In the genomic region with DNA sequence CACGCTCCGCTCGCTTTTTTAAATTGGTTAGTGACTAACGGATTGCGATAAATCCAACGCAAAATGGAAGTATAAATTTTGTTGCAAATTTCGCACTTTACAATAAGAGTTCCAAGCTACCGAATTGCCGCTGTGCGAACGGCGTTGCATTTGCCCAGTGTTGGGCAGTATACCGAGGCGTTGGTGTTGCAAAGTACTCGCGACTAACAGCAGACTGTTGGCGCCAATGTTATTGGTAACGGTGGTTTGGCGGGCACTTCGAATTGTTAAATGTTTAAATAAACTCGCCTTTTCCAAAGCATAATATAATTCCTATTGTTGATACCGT, we compare ENCODE assay signal across 1 fruit fly cellular context.
A peak's percentile ranks its signal among the peaks of the same experiment; 100 is the strongest.
TF ChIP-seq lines count a peak whose summit lies in the region.

No protein-coding gene starts in this region.

TF ChIP-seq in whole organism, embryonic, 481 proteins besides CTCF, POLR2A, EP300 and RAD21 (continued from another document):
- no peak for TF ChIP-seq CG6813 (GFP tag; optimal IDR thresholded peaks at IDR 0.05; lab: Kevin White, UChicago)
- TF ChIP-seq sr (GFP tag; IDR thresholded peaks at IDR 0.05; lab: Robert Waterston, UW): no peak
- no peak for TF ChIP-seq Usf (GFP tag; optimal IDR thresholded peaks at IDR 0.05; lab: Kevin White, UChicago)
- TF ChIP-seq sim (GFP tag; IDR thresholded peaks at IDR 0.05; lab: Robert Waterston, UW): no peak
- no peak for TF ChIP-seq ase (GFP tag; IDR thresholded peaks at IDR 0.05; lab: Robert Waterston, UW)
- TF ChIP-seq CG11504 (tag; optimal IDR thresholded peaks at IDR 0.05; lab: Kevin White, UChicago): peak; percentile 21
- no peak for TF ChIP-seq Hr3 (GFP tag; optimal IDR thresholded peaks at IDR 0.05; lab: Kevin White, UChicago)
- no peak for TF ChIP-seq CG13424 (tag; optimal IDR thresholded peaks at IDR 0.05; lab: Kevin White, UChicago)
- TF ChIP-seq bbx (GFP tag; IDR thresholded peaks at IDR 0.05; lab: Robert Waterston, UW; ENCODE audit: partially characterized antibody): peak; percentile 51; the same call in 1 of the 2 replicates
- TF ChIP-seq jing (GFP tag; optimal IDR thresholded peaks at IDR 0.05; lab: Kevin White, UChicago): no peak
- TF ChIP-seq Med (GFP tag; lab: Kevin White, UChicago): peak; percentile 99
- TF ChIP-seq Dad (GFP tag; optimal IDR thresholded peaks at IDR 0.05; lab: Kevin White, UChicago): peak; percentile 13
- no peak for TF ChIP-seq CG6854 (GFP tag; optimal IDR thresholded peaks at IDR 0.05; lab: Kevin White, UChicago)
- TF ChIP-seq Bgb (GFP tag; IDR thresholded peaks at IDR 0.05; lab: Robert Waterston, UW; ENCODE audit: partially characterized antibody): peak; percentile 35; the same call in 1 of the 2 replicates
- TF ChIP-seq gem (tag; optimal IDR thresholded peaks at IDR 0.05; lab: Kevin White, UChicago): no peak
- peak; percentile 66 for TF ChIP-seq gro (GFP tag; optimal IDR thresholded peaks at IDR 0.05; lab: Kevin White, UChicago)
- no peak for TF ChIP-seq CG30020 (tag; optimal IDR thresholded peaks at IDR 0.05; lab: Kevin White, UChicago)
- peak; percentile 18 for TF ChIP-seq CG9817 (tag; optimal IDR thresholded peaks at IDR 0.05; lab: Kevin White, UChicago)
- peak; percentile 43 for TF ChIP-seq da (GFP tag; optimal IDR thresholded peaks at IDR 0.05; lab: Kevin White, UChicago)
- no peak for TF ChIP-seq sqz (GFP tag; optimal IDR thresholded peaks at IDR 0.05; lab: Kevin White, UChicago)
- no peak for TF ChIP-seq lmd (GFP tag; IDR thresholded peaks at IDR 0.05; lab: Robert Waterston, UW)
- no peak for TF ChIP-seq Dip2 (GFP tag; IDR thresholded peaks at IDR 0.05; lab: Robert Waterston, UW)
- TF ChIP-seq Dek (tag; optimal IDR thresholded peaks at IDR 0.05; lab: Kevin White, UChicago): no peak
- no peak for TF ChIP-seq fd64A (GFP tag; optimal IDR thresholded peaks at IDR 0.05; lab: Kevin White, UChicago)
- peak; percentile 53 for TF ChIP-seq fu2 (GFP tag; optimal IDR thresholded peaks at IDR 0.05; lab: Kevin White, UChicago)
- no peak for TF ChIP-seq oc (tag; optimal IDR thresholded peaks at IDR 0.05; lab: Kevin White, UChicago)
- TF ChIP-seq Sry-δ (GFP tag; optimal IDR thresholded peaks at IDR 0.05; lab: Kevin White, UChicago): peak; percentile 46
- peak; percentile 34 for TF ChIP-seq Antp (GFP tag; optimal IDR thresholded peaks at IDR 0.05; lab: Kevin White, UChicago)
- no peak for TF ChIP-seq Oaz (GFP tag; IDR thresholded peaks at IDR 0.05; lab: Robert Waterston, UW)
- peak; percentile 51; the same call in 1 of the 2 replicates for TF ChIP-seq slbo (GFP tag; IDR thresholded peaks at IDR 0.05; lab: Robert Waterston, UW)
- no peak for TF ChIP-seq CG6654 (GFP tag; optimal IDR thresholded peaks at IDR 0.05; lab: Kevin White, UChicago)
- peak; percentile 77 for TF ChIP-seq lab (GFP tag; optimal IDR thresholded peaks at IDR 0.05; lab: Kevin White, UChicago)
- TF ChIP-seq grn (GFP tag; optimal IDR thresholded peaks at IDR 0.05; lab: Kevin White, UChicago): no peak
- no peak for TF ChIP-seq D19A (tag; optimal IDR thresholded peaks at IDR 0.05; lab: Kevin White, UChicago)
- TF ChIP-seq Bdp1 (GFP tag; optimal IDR thresholded peaks at IDR 0.05; lab: Kevin White, UChicago): no peak
- no peak for TF ChIP-seq cato (GFP tag; optimal IDR thresholded peaks at IDR 0.05; lab: Kevin White, UChicago; ENCODE audit: borderline replicate concordance)
- TF ChIP-seq Nf-YA (GFP tag; IDR thresholded peaks at IDR 0.05; lab: Robert Waterston, UW): no peak
- no peak for TF ChIP-seq CG11723 (GFP tag; optimal IDR thresholded peaks at IDR 0.05; lab: Kevin White, UChicago)
- no peak for TF ChIP-seq zen2 (GFP tag; IDR thresholded peaks at IDR 0.05; lab: Robert Waterston, UW; ENCODE audit: partially characterized antibody)
- TF ChIP-seq ci (GFP tag; IDR thresholded peaks at IDR 0.05; lab: Robert Waterston, UW): peak; percentile 56; the same call in 2 of the 3 replicates
- TF ChIP-seq croc (GFP tag; conservative IDR thresholded peaks at IDR 0.05; lab: Robert Waterston, UW): no peak
- TF ChIP-seq grau (tag; optimal IDR thresholded peaks at IDR 0.05; lab: Kevin White, UChicago): peak; percentile 4
- peak; percentile 5 for TF ChIP-seq CG7839 (tag; optimal IDR thresholded peaks at IDR 0.05; lab: Kevin White, UChicago)
- no peak for TF ChIP-seq HLH3B (GFP tag; IDR thresholded peaks at IDR 0.05; lab: Robert Waterston, UW)
- TF ChIP-seq CG5245 (GFP tag; optimal IDR thresholded peaks at IDR 0.05; lab: Kevin White, UChicago): no peak
- no peak for TF ChIP-seq lola (GFP tag; optimal IDR thresholded peaks at IDR 0.05; lab: Kevin White, UChicago)
- TF ChIP-seq hth (optimal IDR thresholded peaks at IDR 0.05; lab: Kevin White, UChicago): no peak
- TF ChIP-seq unc-4 (GFP tag; IDR thresholded peaks at IDR 0.05; lab: Robert Waterston, UW; ENCODE audit: partially characterized antibody): 0 out of 2 replicates have a peak, but pooled peaks have one; percentile 18
- TF ChIP-seq Adf1 (GFP tag; IDR thresholded peaks at IDR 0.05; lab: Robert Waterston, UW): peak; percentile 22; the same call in 1 of the 2 replicates
- TF ChIP-seq CG2116 (GFP tag; optimal IDR thresholded peaks at IDR 0.05; lab: Kevin White, UChicago): peak; percentile 20
- TF ChIP-seq her (GFP tag; optimal IDR thresholded peaks at IDR 0.05; lab: Kevin White, UChicago): peak; percentile 48
- TF ChIP-seq Side (GFP tag; optimal IDR thresholded peaks at IDR 0.05; lab: Kevin White, UChicago): peak; percentile 54
- peak; percentile 4 for TF ChIP-seq Hand (GFP tag; optimal IDR thresholded peaks at IDR 0.05; lab: Kevin White, UChicago)
- TF ChIP-seq Atf3 (GFP tag; optimal IDR thresholded peaks at IDR 0.05; lab: Kevin White, UChicago): no peak
- TF ChIP-seq seq (GFP tag; IDR thresholded peaks at IDR 0.05; lab: Robert Waterston, UW): no peak
- no peak for TF ChIP-seq ATbp (GFP tag; optimal IDR thresholded peaks at IDR 0.05; lab: Kevin White, UChicago)
- no peak for TF ChIP-seq CG4404 (GFP tag; IDR thresholded peaks at IDR 0.05; lab: Robert Waterston, UW)
- 0 out of 2 replicates have a peak, but pooled peaks have one; percentile 18 for TF ChIP-seq CG4360 (GFP tag; IDR thresholded peaks at IDR 0.05; lab: Robert Waterston, UW)
- peak; percentile 88 for TF ChIP-seq pzg (GFP tag; optimal IDR thresholded peaks at IDR 0.05; lab: Kevin White, UChicago)
- TF ChIP-seq CG14441 (GFP tag; IDR thresholded peaks at IDR 0.05; lab: Robert Waterston, UW): no peak
- TF ChIP-seq Trl (optimal IDR thresholded peaks at IDR 0.05; lab: Kevin White, UChicago): no peak
- TF ChIP-seq Trl (GFP tag; optimal IDR thresholded peaks at IDR 0.05; lab: Kevin White, UChicago): peak; percentile 56
- peak; percentile 19 for TF ChIP-seq CG9797 (GFP tag; optimal IDR thresholded peaks at IDR 0.05; lab: Kevin White, UChicago)
- TF ChIP-seq CG9437 (GFP tag; optimal IDR thresholded peaks at IDR 0.05; lab: Kevin White, UChicago): peak; percentile 48
- TF ChIP-seq kah (GFP tag; optimal IDR thresholded peaks at IDR 0.05; lab: Kevin White, UChicago): no peak
- peak; percentile 16 for TF ChIP-seq YL-1 (GFP tag; optimal IDR thresholded peaks at IDR 0.05; lab: Kevin White, UChicago)
- no peak for TF ChIP-seq CG2129 (GFP tag; IDR thresholded peaks at IDR 0.05; lab: Robert Waterston, UW; ENCODE audit: partially characterized antibody)
- peak; percentile 44 for TF ChIP-seq CG30403 (GFP tag; optimal IDR thresholded peaks at IDR 0.05; lab: Kevin White, UChicago)
- no peak for TF ChIP-seq wdn (GFP tag; IDR thresholded peaks at IDR 0.05; lab: Robert Waterston, UW)
- no peak for TF ChIP-seq gsb (GFP tag; IDR thresholded peaks at IDR 0.05; lab: Robert Waterston, UW)
- peak; percentile 2 for TF ChIP-seq CG12299 (tag; optimal IDR thresholded peaks at IDR 0.05; lab: Kevin White, UChicago)
- TF ChIP-seq sna (GFP tag; IDR thresholded peaks at IDR 0.05; lab: Robert Waterston, UW; ENCODE audit: partially characterized antibody): no peak; the same call in 1 of the 2 replicates
- 0 out of 4 replicates have a peak, but pooled peaks have one; percentile 58 for TF ChIP-seq chinmo (GFP tag; IDR thresholded peaks at IDR 0.05; lab: Robert Waterston, UW; ENCODE audit: partially characterized antibody)
- TF ChIP-seq CG13287 (GFP tag; IDR thresholded peaks at IDR 0.05; lab: Robert Waterston, UW; ENCODE audit: partially characterized antibody): peak; percentile 61
- no peak for TF ChIP-seq CG32532 (GFP tag; IDR thresholded peaks at IDR 0.05; lab: Robert Waterston, UW)
- peak; percentile 68 for TF ChIP-seq CG12659 (GFP tag; optimal IDR thresholded peaks at IDR 0.05; lab: Kevin White, UChicago)
- TF ChIP-seq CG34224 (GFP tag; IDR thresholded peaks at IDR 0.05; lab: Robert Waterston, UW; ENCODE audit: partially characterized antibody): no peak
- TF ChIP-seq CG11695 (GFP tag; IDR thresholded peaks at IDR 0.05; lab: Robert Waterston, UW): no peak
- no peak for TF ChIP-seq CG11085 (GFP tag; IDR thresholded peaks at IDR 0.05; lab: Robert Waterston, UW)
- TF ChIP-seq ap (GFP tag; IDR thresholded peaks at IDR 0.05; lab: Robert Waterston, UW): no peak
- no peak for TF ChIP-seq Jarid2 (GFP tag; optimal IDR thresholded peaks at IDR 0.05; lab: Kevin White, UChicago)
- TF ChIP-seq ro (GFP tag; IDR thresholded peaks at IDR 0.05; lab: Robert Waterston, UW): no peak
- no peak for TF ChIP-seq CG43689 (GFP tag; IDR thresholded peaks at IDR 0.05; lab: Robert Waterston, UW)
- no peak for TF ChIP-seq so (GFP tag; IDR thresholded peaks at IDR 0.05; lab: Robert Waterston, UW)
- no peak for TF ChIP-seq CG32772 (GFP tag; IDR thresholded peaks at IDR 0.05; lab: Robert Waterston, UW)
- no peak for TF ChIP-seq CG8388 (GFP tag; optimal IDR thresholded peaks at IDR 0.05; lab: Kevin White, UChicago)
- no peak for TF ChIP-seq CG17568 (GFP tag; optimal IDR thresholded peaks at IDR 0.05; lab: Kevin White, UChicago)
- TF ChIP-seq NK7.1 (GFP tag; optimal IDR thresholded peaks at IDR 0.05; lab: Kevin White, UChicago): no peak
- TF ChIP-seq chn (GFP tag; optimal IDR thresholded peaks at IDR 0.05; lab: Kevin White, UChicago): peak; percentile 10
- TF ChIP-seq ttk (GFP tag; IDR thresholded peaks at IDR 0.05; lab: Robert Waterston, UW): no peak
- TF ChIP-seq scrt (GFP tag; optimal IDR thresholded peaks at IDR 0.05; lab: Kevin White, UChicago): peak; percentile 29
- no peak for TF ChIP-seq Atf6 (GFP tag; IDR thresholded peaks at IDR 0.05; lab: Robert Waterston, UW)
- TF ChIP-seq Rfx (GFP tag; IDR thresholded peaks at IDR 0.05; lab: Robert Waterston, UW): peak; percentile 73
- peak; percentile 25 for TF ChIP-seq az2 (GFP tag; optimal IDR thresholded peaks at IDR 0.05; lab: Kevin White, UChicago)
- no peak for TF ChIP-seq CG2199 (GFP tag; IDR thresholded peaks at IDR 0.05; lab: Robert Waterston, UW)
- peak; percentile 31 for TF ChIP-seq CG14710 (tag; optimal IDR thresholded peaks at IDR 0.05; lab: Kevin White, UChicago)
- no peak for TF ChIP-seq Dll (GFP tag; IDR thresholded peaks at IDR 0.05; lab: Robert Waterston, UW; ENCODE audit: partially characterized antibody)
- TF ChIP-seq CG15479 (GFP tag; optimal IDR thresholded peaks at IDR 0.05; lab: Kevin White, UChicago): peak; percentile 48
- peak; percentile 25 for TF ChIP-seq CG10209 (GFP tag; optimal IDR thresholded peaks at IDR 0.05; lab: Kevin White, UChicago)
